Worm (Caenorhabditis elegans): ENCODE measurements around the gene icln-1.

The icln-1 gene

ce11 chrIV:9121545-9121944 lies 26.1 kb upstream of the icln-1 start:
- TF ChIP-seq ztf-4 (tag; optimal IDR thresholded peaks at IDR 0.05), result no peak
- no peak for TF ChIP-seq elt-1 (tag; optimal IDR thresholded peaks at IDR 0.05)
- no peak for TF ChIP-seq nhr-12 (tag; optimal IDR thresholded peaks at IDR 0.05)
- no peak for TF ChIP-seq ZK546.5 (tag; optimal IDR thresholded peaks at IDR 0.05)
- no peak for TF ChIP-seq ama-1 (optimal IDR thresholded peaks at IDR 0.05)
- no peak for TF ChIP-seq R02D3.7 (tag; optimal IDR thresholded peaks at IDR 0.05)
- no peak for TF ChIP-seq crh-2 (tag; optimal IDR thresholded peaks at IDR 0.05)
- TF ChIP-seq nhr-129 (tag; optimal IDR thresholded peaks at IDR 0.05), result peak; percentile 77
- no peak for TF ChIP-seq aly-2 (tag; optimal IDR thresholded peaks at IDR 0.05)
- TF ChIP-seq snpc-4 (tag; optimal IDR thresholded peaks at IDR 0.05), result no peak
- no peak for TF ChIP-seq ztf-1 (GFP tag; conservative IDR thresholded peaks at IDR 0.05)
- peak; percentile 64 for TF ChIP-seq C34F6.9 (tag; optimal IDR thresholded peaks at IDR 0.05)
- TF ChIP-seq nhr-10 (tag; optimal IDR thresholded peaks at IDR 0.05), result no peak
- TF ChIP-seq lin-13 (GFP tag; optimal IDR thresholded peaks at IDR 0.05), result no peak
- no peak for TF ChIP-seq unc-39 (tag; optimal IDR thresholded peaks at IDR 0.05)
- peak; percentile 48 for TF ChIP-seq blmp-1 (tag; optimal IDR thresholded peaks at IDR 0.05; ENCODE audit: insufficient read depth)
- peak; percentile 67 for TF ChIP-seq nhr-21 (tag; optimal IDR thresholded peaks at IDR 0.05)
- TF ChIP-seq mab-5 (tag; optimal IDR thresholded peaks at IDR 0.05), result no peak
- TF ChIP-seq gmeb-1 (tag; optimal IDR thresholded peaks at IDR 0.05), result no peak
- no peak for TF ChIP-seq peb-1 (tag; optimal IDR thresholded peaks at IDR 0.05)
- TF ChIP-seq ceh-16 (tag; optimal IDR thresholded peaks at IDR 0.05), result no peak
- no peak for TF ChIP-seq lin-11 (tag; optimal IDR thresholded peaks at IDR 0.05)
- TF ChIP-seq lin-39 (tag; optimal IDR thresholded peaks at IDR 0.05), result no peak
- TF ChIP-seq ceh-82 (tag; optimal IDR thresholded peaks at IDR 0.05), result no peak
- no peak for TF ChIP-seq Y55F3AM.14 (GFP tag; optimal IDR thresholded peaks at IDR 0.05)
- TF ChIP-seq skn-1 (tag; optimal IDR thresholded peaks at IDR 0.05), result no peak
- no peak for TF ChIP-seq unc-62 (GFP tag; optimal IDR thresholded peaks at IDR 0.05)
- peak; percentile 49 for TF ChIP-seq nhr-25 (tag; optimal IDR thresholded peaks at IDR 0.05)
- TF ChIP-seq mdl-1 (tag; optimal IDR thresholded peaks at IDR 0.05), result peak; percentile 66 to 79
- peak; percentile 71 for TF ChIP-seq sma-3 (GFP tag; optimal IDR thresholded peaks at IDR 0.05)
- no peak for TF ChIP-seq dmd-4 (tag; optimal IDR thresholded peaks at IDR 0.05)
- peak; percentile 58 for TF ChIP-seq F13H6.1 (tag; optimal IDR thresholded peaks at IDR 0.05)
- no peak for TF ChIP-seq zag-1 (tag; optimal IDR thresholded peaks at IDR 0.05)
- TF ChIP-seq egl-27 (tag; optimal IDR thresholded peaks at IDR 0.05), result no peak
- peak; percentile 56 for TF ChIP-seq sma-9 (GFP tag; optimal IDR thresholded peaks at IDR 0.05)
- TF ChIP-seq sma-9 (tag; optimal IDR thresholded peaks at IDR 0.05), result no peak
- no peak for TF ChIP-seq alr-1 (tag; optimal IDR thresholded peaks at IDR 0.05)
- no peak for TF ChIP-seq elt-3 (tag; optimal IDR thresholded peaks at IDR 0.05)
- TF ChIP-seq nhr-11 (tag; optimal IDR thresholded peaks at IDR 0.05), result no peak
- TF ChIP-seq lsy-2 (tag; optimal IDR thresholded peaks at IDR 0.05), result peak in 1 of 2 experiments; percentile 50
- TF ChIP-seq ztf-11 (tag; optimal IDR thresholded peaks at IDR 0.05), result no peak
- TF ChIP-seq nhr-237 (tag; optimal IDR thresholded peaks at IDR 0.05), result no peak
- TF ChIP-seq unc-55 (GFP tag; optimal IDR thresholded peaks at IDR 0.05), result no peak
- no peak for TF ChIP-seq sem-4 (tag; optimal IDR thresholded peaks at IDR 0.05)
- TF ChIP-seq nhr-77 (tag; optimal IDR thresholded peaks at IDR 0.05), result no peak
- no peak for TF ChIP-seq nhr-23 (tag; optimal IDR thresholded peaks at IDR 0.05)
- TF ChIP-seq mbf-1 (tag; optimal IDR thresholded peaks at IDR 0.05), result no peak
- no peak for TF ChIP-seq nhr-6 (tag; optimal IDR thresholded peaks at IDR 0.05)
- peak; percentile 69 for TF ChIP-seq fos-1 (tag; optimal IDR thresholded peaks at IDR 0.05)

- TF ChIP-seq mbf-1 (tag; optimal IDR thresholded peaks at IDR 0.05) (no peak), ceh-16 (tag; optimal IDR thresholded peaks at IDR 0.05) (no peak), snpc-4 (tag; optimal IDR thresholded peaks at IDR 0.05) (no peak), nhr-129 (tag; optimal IDR thresholded peaks at IDR 0.05) (no peak), crh-2 (tag; optimal IDR thresholded peaks at IDR 0.05) (no peak), alr-1 (tag; optimal IDR thresholded peaks at IDR 0.05) (no peak), nhr-25 (tag; optimal IDR thresholded peaks at IDR 0.05) (no peak), nhr-21 (tag; optimal IDR thresholded peaks at IDR 0.05) (no peak), ZK546.5 (tag; optimal IDR thresholded peaks at IDR 0.05) (no peak), nhr-11 (tag; optimal IDR thresholded peaks at IDR 0.05) (no peak), R02D3.7 (tag; optimal IDR thresholded peaks at IDR 0.05) (no peak), nhr-23 (tag; optimal IDR thresholded peaks at IDR 0.05) (no peak), lin-39 (tag; optimal IDR thresholded peaks at IDR 0.05) (no peak), aly-2 (tag; optimal IDR thresholded peaks at IDR 0.05) (no peak), sma-3 (GFP tag; optimal IDR thresholded peaks at IDR 0.05) (no peak)
Measured at ce11 chrIV:9120220-9120619, 24.8 kb upstream of the icln-1 start.

Measured in whole organism, L2 larva.